Fruit fly (Drosophila melanogaster) whole organism, embryonic: ENCODE measurements around the gene Hr4.

Experiments
- Bgb ChIP-seq: fragments of 200-800 bp; sonication (Bioruptor generic); IDR thresholded peaks from 2 replicates; pipeline ENCODE4 v1.3.6; 2022; ENCODE audit warnings: missing biosample characterization, missing genetic modification characterization; ENCODE audit not compliant: partially characterized antibody
- CG10209 ChIP-seq: fragments of 200-800 bp; sonication (Bioruptor generic); optimal IDR thresholded peaks from 3 replicates; lab custom pipeline; 2017; ENCODE audit warnings: missing biosample characterization, mild to moderate bottlenecking, missing genetic modification characterization, missing genetic modification reagents
- CG11093 ChIP-seq: fragments of 200-800 bp; sonication (Bioruptor generic); IDR thresholded peaks from 3 replicates; pipeline ENCODE4 v1.3.6; 2022; ENCODE audit warnings: missing biosample characterization, missing genetic modification characterization
- CG11504 ChIP-seq: fragments of 200-800 bp; sonication (Bioruptor generic); optimal IDR thresholded peaks from 3 replicates; lab custom pipeline; 2019; ENCODE audit warnings: missing biosample characterization, mild to moderate bottlenecking, missing genetic modification characterization, moderate library complexity
- CG13296 ChIP-seq: fragments of 200-800 bp; sonication (Bioruptor generic); optimal IDR thresholded peaks from 3 replicates; lab custom pipeline; 2018; ENCODE audit warnings: missing biosample characterization, mild to moderate bottlenecking, missing genetic modification characterization
- CG15601 ChIP-seq: fragments of 200-800 bp; sonication (Bioruptor generic); optimal IDR thresholded peaks from 3 replicates; lab custom pipeline; 2019; ENCODE audit warnings: missing biosample characterization, mild to moderate bottlenecking, missing genetic modification characterization, moderate library complexity
- CG18599 ChIP-seq: fragments of 200-800 bp; sonication (Bioruptor generic); optimal IDR thresholded peaks from 3 replicates; lab custom pipeline; 2017; ENCODE audit warnings: missing biosample characterization, missing genetic modification characterization, mild to moderate bottlenecking, moderate library complexity, missing genetic modification reagents
- CG2199 ChIP-seq: fragments of 200-800 bp; sonication (Bioruptor generic); IDR thresholded peaks from 3 replicates; pipeline ENCODE4 v1.3.6; 2022; ENCODE audit warnings: missing biosample characterization, missing genetic modification characterization
- CG2712 ChIP-seq: fragments of 200-800 bp; optimal IDR thresholded peaks from 3 replicates; lab custom pipeline; 2019; ENCODE audit warnings: missing biosample characterization, mild to moderate bottlenecking, missing genetic modification characterization, moderate library complexity
- CG7271 ChIP-seq: fragments of 200-800 bp; sonication (Bioruptor generic); optimal IDR thresholded peaks from 2 replicates; lab custom pipeline; 2018; ENCODE audit warnings: missing biosample characterization, mild to moderate bottlenecking, missing genetic modification characterization, moderate library complexity
- CG7372 ChIP-seq: fragments of 200-800 bp; sonication (Bioruptor generic); IDR thresholded peaks from 2 replicates; pipeline ENCODE4 v1.3.6; 2022; ENCODE audit warnings: missing biosample characterization, missing genetic modification characterization
- CG7556 ChIP-seq: fragments of 200-800 bp; sonication (Bioruptor generic); optimal IDR thresholded peaks from 2 replicates; lab custom pipeline; 2017; ENCODE audit warnings: missing biosample characterization, mild to moderate bottlenecking, missing genetic modification characterization
- CG8359 ChIP-seq: fragments of 200-800 bp; sonication (Bioruptor generic); optimal IDR thresholded peaks from 2 replicates; lab custom pipeline; 2017; ENCODE audit warnings: missing biosample characterization, mild to moderate bottlenecking, missing genetic modification characterization, borderline replicate concordance
- CG8944 ChIP-seq: fragments of 200-800 bp; sonication (Bioruptor generic); optimal IDR thresholded peaks from 3 replicates; lab custom pipeline; 2016; ENCODE audit warnings: missing biosample characterization, missing genetic modification characterization
- Camta ChIP-seq: fragments of 200-800 bp; sonication (Bioruptor generic); optimal IDR thresholded peaks from 2 replicates; lab custom pipeline; 2016; ENCODE audit warnings: missing biosample characterization, missing genetic modification characterization
- CrebB ChIP-seq: fragments of 200-800 bp; sonication (Bioruptor generic); optimal IDR thresholded peaks from 3 replicates; lab custom pipeline; 2018; ENCODE audit warnings: missing biosample characterization, mild to moderate bottlenecking, missing genetic modification characterization
- Deaf1 ChIP-seq: fragments of 200-800 bp; optimal IDR thresholded peaks from 3 replicates; lab custom pipeline; 2019; ENCODE audit warnings: missing biosample characterization, mild to moderate bottlenecking, missing genetic modification characterization, moderate library complexity
- Doc3 ChIP-seq: fragments of 200-800 bp; sonication (Bioruptor generic); IDR thresholded peaks from 3 replicates; pipeline ENCODE4 v1.3.6; 2022; ENCODE audit warnings: missing biosample characterization, missing genetic modification characterization; ENCODE audit not compliant: partially characterized antibody
- Dp ChIP-seq: fragments of 200-800 bp; sonication (Bioruptor generic); optimal IDR thresholded peaks from 2 replicates; lab custom pipeline; 2018; ENCODE audit warnings: missing biosample characterization, mild to moderate bottlenecking, missing genetic modification characterization, moderate library complexity
- ERR ChIP-seq: fragments of 200-800 bp; sonication (Bioruptor generic); optimal IDR thresholded peaks from 2 replicates; lab custom pipeline; 2016; ENCODE audit warnings: missing biosample characterization, missing genetic modification characterization
- Fer2 ChIP-seq: fragments of 200-800 bp; sonication (Bioruptor generic); optimal IDR thresholded peaks from 2 replicates; lab custom pipeline; 2018; ENCODE audit warnings: missing biosample characterization, mild to moderate bottlenecking, missing genetic modification characterization, moderate library complexity
- HLHmδ ChIP-seq: fragments of 200-800 bp; sonication (Bioruptor generic); optimal IDR thresholded peaks from 2 replicates; lab custom pipeline; 2018; ENCODE audit warnings: missing biosample characterization, mild to moderate bottlenecking, missing genetic modification characterization, moderate library complexity
- Nf-YC ChIP-seq: fragments of 200-800 bp; optimal IDR thresholded peaks from 3 replicates; lab custom pipeline; 2019; ENCODE audit warnings: missing biosample characterization, mild to moderate bottlenecking, missing genetic modification characterization, moderate library complexity
- Rfx ChIP-seq: fragments of 200-800 bp; sonication (Bioruptor generic); IDR thresholded peaks from 2 replicates; pipeline ENCODE4 v1.3.6; 2022; ENCODE audit warnings: missing biosample characterization, missing genetic modification characterization
- Trl ChIP-seq, 3 experiments: fragments of >200 bp in 2 of 3; fragments of 200-800 bp in 1 of 3; sonication (Bioruptor generic) in 1 of 3; optimal IDR thresholded peaks; 2 replicates in 1 of 3; 3 replicates in 2 of 3; lab custom pipeline; 2016 to 2017; ENCODE audit warnings: missing biosample characterization in 1 of 3, missing genetic modification characterization in 1 of 3
- ci ChIP-seq: fragments of 200-800 bp; sonication (Bioruptor generic); IDR thresholded peaks from 3 replicates; pipeline ENCODE4 v1.3.6; 2022; ENCODE audit warnings: missing biosample characterization, missing genetic modification characterization
- corto ChIP-seq: fragments of 200-800 bp; sonication (Bioruptor generic); optimal IDR thresholded peaks from 2 replicates; lab custom pipeline; 2016; ENCODE audit warnings: missing biosample characterization, mild to moderate bottlenecking, missing genetic modification characterization, moderate library complexity
- dysf ChIP-seq: fragments of 200-800 bp; sonication (Bioruptor generic); IDR thresholded peaks from 3 replicates; pipeline ENCODE4 v1.3.6; 2022; ENCODE audit warnings: missing biosample characterization, missing genetic modification characterization
- fd96Cb ChIP-seq: fragments of 200-800 bp; sonication (Bioruptor generic); optimal IDR thresholded peaks from 2 replicates; lab custom pipeline; 2018; ENCODE audit warnings: missing biosample characterization, mild to moderate bottlenecking, missing genetic modification characterization, moderate library complexity
- gsb ChIP-seq: fragments of 200-800 bp; sonication (Bioruptor generic); IDR thresholded peaks from 2 replicates; pipeline ENCODE4 v1.3.6; 2022; ENCODE audit warnings: missing biosample characterization, missing genetic modification characterization
- gsb-n ChIP-seq: fragments of 200-800 bp; sonication (Bioruptor generic); optimal IDR thresholded peaks from 3 replicates; lab custom pipeline; 2018; ENCODE audit warnings: missing biosample characterization, mild to moderate bottlenecking, missing genetic modification characterization
- h ChIP-seq: fragments of >200 bp; optimal IDR thresholded peaks from 2 replicates; lab custom pipeline; 2017
- hkb ChIP-seq, 2 experiments: fragments of 200-800 bp in 1 of 2; fragments of >200 bp in 1 of 2; sonication (Bioruptor generic) in 1 of 2; IDR thresholded peaks in 1 of 2; optimal IDR thresholded peaks in 1 of 2; 2 replicates each; pipeline versions ENCODE4 v1.3.6 to Lab custom; 2017 to 2022; ENCODE audit warnings: missing biosample characterization in 1 of 2, missing genetic modification characterization in 1 of 2
- insv ChIP-seq, 2 experiments: fragments of 200-800 bp; sonication (Bioruptor generic); optimal IDR thresholded peaks; 3 replicates each; lab custom pipeline; 2016 to 2018; ENCODE audit warnings: missing biosample characterization in 2 of 2, missing genetic modification characterization in 2 of 2
- kah ChIP-seq: fragments of 200-800 bp; sonication (Bioruptor generic); optimal IDR thresholded peaks from 2 replicates; lab custom pipeline; 2018; ENCODE audit warnings: missing biosample characterization, mild to moderate bottlenecking, missing genetic modification characterization
- lab ChIP-seq: fragments of 200-800 bp; sonication (Bioruptor generic); optimal IDR thresholded peaks from 3 replicates; lab custom pipeline; 2017; ENCODE audit warnings: missing biosample characterization, missing genetic modification characterization, mild to moderate bottlenecking, moderate library complexity, missing genetic modification reagents
- lmd ChIP-seq: fragments of 200-800 bp; sonication (Bioruptor generic); IDR thresholded peaks from 2 replicates; pipeline ENCODE4 v1.3.6; 2022; ENCODE audit warnings: missing biosample characterization, missing genetic modification characterization
- pb ChIP-seq: fragments of 200-800 bp; sonication (Bioruptor generic); optimal IDR thresholded peaks from 3 replicates; lab custom pipeline; 2016; ENCODE audit warnings: missing biosample characterization, missing genetic modification characterization
- prd ChIP-seq, 3 experiments: fragments of >200 bp in 2 of 3; fragments of 200-800 bp in 1 of 3; sonication (Bioruptor generic) in 1 of 3; optimal IDR thresholded peaks in 2 of 3; IDR thresholded peaks in 1 of 3; 2 replicates in 2 of 3; 3 replicates in 1 of 3; pipeline versions ENCODE4 v1.3.6 to Lab custom; 2017 to 2022; ENCODE audit warnings: missing biosample characterization in 1 of 3, missing genetic modification characterization in 1 of 3
- pzg ChIP-seq: fragments of 200-800 bp; sonication (Bioruptor generic); optimal IDR thresholded peaks from 3 replicates; lab custom pipeline; 2018; ENCODE audit warnings: missing biosample characterization, mild to moderate bottlenecking, missing genetic modification characterization, moderate library complexity
- ranshi ChIP-seq: fragments of 200-800 bp; sonication (Bioruptor generic); IDR thresholded peaks from 2 replicates; pipeline ENCODE4 v1.3.6; 2022; ENCODE audit warnings: missing biosample characterization, missing genetic modification characterization
- ro ChIP-seq: fragments of 200-800 bp; sonication (Bioruptor generic); IDR thresholded peaks from 2 replicates; pipeline ENCODE4 v1.3.6; 2022; ENCODE audit warnings: missing biosample characterization, missing genetic modification characterization
- seq ChIP-seq: fragments of 200-800 bp; sonication (Bioruptor generic); IDR thresholded peaks from 2 replicates; pipeline ENCODE4 v1.3.6; 2022; ENCODE audit warnings: missing biosample characterization, missing genetic modification characterization
- sob ChIP-seq: fragments of 200-800 bp; sonication (Bioruptor generic); IDR thresholded peaks from 2 replicates; pipeline ENCODE4 v1.3.6; 2022; ENCODE audit warnings: missing biosample characterization, missing genetic modification characterization
- ssp ChIP-seq: fragments of 200-800 bp; sonication (Bioruptor generic); IDR thresholded peaks from 2 replicates; pipeline ENCODE4 v1.3.6; 2022; ENCODE audit warnings: missing biosample characterization, missing genetic modification characterization
- unpg ChIP-seq: fragments of 200-800 bp; sonication (Bioruptor generic); optimal IDR thresholded peaks from 3 replicates; lab custom pipeline; 2018; ENCODE audit warnings: missing biosample characterization, mild to moderate bottlenecking, missing genetic modification characterization, moderate library complexity
- vnd ChIP-seq: fragments of 200-800 bp; sonication (Bioruptor generic); IDR thresholded peaks from 3 replicates; pipeline ENCODE4 v1.3.6; 2022; ENCODE audit warnings: missing biosample characterization, missing genetic modification characterization; ENCODE audit not compliant: partially characterized antibody

The Hr4 gene

dm6 chrX:2036383-2036782, 94.6 kb downstream of the Hr4 start (continued):
- TF ChIP-seq Dp (GFP tag; lab: Kevin White, UChicago) = no peak
- no peak for TF ChIP-seq CG7372 (GFP tag; lab: Robert Waterston, UW)
- TF ChIP-seq ci (GFP tag; lab: Robert Waterston, UW) = peak; percentile 57; the same call in 2 of the 3 replicates
- no peak for TF ChIP-seq Fer2
- TF ChIP-seq h (lab: Kevin White, UChicago) = no peak
- TF ChIP-seq pzg = no peak
- TF ChIP-seq lmd (GFP tag; lab: Robert Waterston, UW) = no peak
- TF ChIP-seq ro = no peak
- no peak for TF ChIP-seq Bgb (GFP tag; lab: Robert Waterston, UW)
- TF ChIP-seq ssp (GFP tag; lab: Robert Waterston, UW) = no peak
- TF ChIP-seq ERR = no peak
- no peak for TF ChIP-seq HLHmδ (GFP tag; lab: Kevin White, UChicago)

- no peak for TF ChIP-seq gsb (GFP tag; lab: Robert Waterston, UW)
- peak; percentile 25; the same call in 1 of the 2 replicates for TF ChIP-seq Rfx (GFP tag; lab: Robert Waterston, UW)
- no peak for TF ChIP-seq Deaf1 (tag; lab: Kevin White, UChicago)
- peak; percentile 2 for TF ChIP-seq CG7556 (GFP tag; lab: Kevin White, UChicago)
- TF ChIP-seq Trl (optimal IDR thresholded peaks at IDR 0.05; lab: Kevin White, UChicago) = no peak
- peak; percentile 25 for TF ChIP-seq Trl (GFP tag; optimal IDR thresholded peaks at IDR 0.05; lab: Kevin White, UChicago)
- TF ChIP-seq Camta (GFP tag; lab: Kevin White, UChicago) = peak; percentile 31
- no peak for TF ChIP-seq lab (GFP tag; lab: Kevin White, UChicago)
- TF ChIP-seq Doc3 (GFP tag; lab: Robert Waterston, UW) = no peak
- no peak for TF ChIP-seq corto
- no peak for TF ChIP-seq CrebB
- TF ChIP-seq CG8944 = no peak
- peak; percentile 50 for TF ChIP-seq CG11504 (tag; lab: Kevin White, UChicago)
- TF ChIP-seq pb = peak; percentile 44
- TF ChIP-seq CG8359 (GFP tag; lab: Kevin White, UChicago) = no peak
- peak; percentile 62 for TF ChIP-seq kah
- TF ChIP-seq unpg = no peak
- peak; percentile 4 for TF ChIP-seq CG15601
- no peak for TF ChIP-seq insv (GFP tag; optimal IDR thresholded peaks at IDR 0.05; lab: Kevin White, UChicago)
- no peak for TF ChIP-seq Nf-YC
- TF ChIP-seq sob = no peak
- TF ChIP-seq seq (GFP tag; lab: Robert Waterston, UW) = 0 out of 2 replicates have a peak, but pooled peaks have one; percentile 25
- no peak for TF ChIP-seq fd96Cb (tag; lab: Kevin White, UChicago)
- TF ChIP-seq CG11093 (GFP tag; lab: Robert Waterston, UW) = no peak
- TF ChIP-seq CG18599 (GFP tag; lab: Kevin White, UChicago) = peak; percentile 12
- no peak for TF ChIP-seq CG7271 (tag; lab: Kevin White, UChicago)
- TF ChIP-seq dysf (GFP tag; lab: Robert Waterston, UW) = 0 out of 3 replicates have a peak, but pooled peaks have one; percentile 35
- no peak for TF ChIP-seq vnd
- no peak for TF ChIP-seq CG2199 (GFP tag; lab: Robert Waterston, UW)
- no peak for TF ChIP-seq prd (optimal IDR thresholded peaks at IDR 0.05; lab: Kevin White, UChicago)
- TF ChIP-seq prd (GFP tag; IDR thresholded peaks at IDR 0.05; lab: Robert Waterston, UW) = no peak
- TF ChIP-seq CG13296 (GFP tag; lab: Kevin White, UChicago) = no peak
- no peak for TF ChIP-seq ranshi
- no peak for TF ChIP-seq gsb-n (tag; lab: Kevin White, UChicago)
- no peak for TF ChIP-seq hkb (optimal IDR thresholded peaks at IDR 0.05; lab: Kevin White, UChicago)
- TF ChIP-seq hkb (GFP tag; IDR thresholded peaks at IDR 0.05; lab: Robert Waterston, UW) = 0 out of 2 replicates have a peak, but pooled peaks have one; percentile 15
- TF ChIP-seq CG2712 (tag; lab: Kevin White, UChicago) = no peak
- no peak for TF ChIP-seq CG10209
Measured at dm6 chrX:2036800-2037488, 95.2 kb downstream of the Hr4 start.
